Fruit fly (Drosophila melanogaster) whole organism, embryonic: ENCODE results near the gene RhoGDI.

ENCODE experiments used
- Ada2b ChIP-seq: fragments of 200-800 bp; sonication (Bioruptor generic); IDR thresholded peaks from 2 replicates; pipeline ENCODE4 v1.3.6; 2022; ENCODE audit warnings: missing biosample characterization, missing genetic modification characterization
- Adf1 ChIP-seq: fragments of 200-800 bp; sonication (Bioruptor generic); IDR thresholded peaks from 2 replicates; pipeline ENCODE4 v1.3.6; 2022; ENCODE audit warnings: missing biosample characterization, missing genetic modification characterization
- Bteb2 ChIP-seq: fragments of 200-800 bp; sonication (Bioruptor generic); optimal IDR thresholded peaks from 2 replicates; lab custom pipeline; 2016; ENCODE audit warnings: missing biosample characterization, missing genetic modification characterization
- CG1024 ChIP-seq: fragments of 200-800 bp; sonication (Bioruptor generic); IDR thresholded peaks from 2 replicates; pipeline ENCODE4 v1.3.6; 2022; ENCODE audit warnings: missing biosample characterization, missing genetic modification characterization
- CG10366 ChIP-seq: fragments of 200-800 bp; sonication (Bioruptor generic); IDR thresholded peaks from 2 replicates; pipeline ENCODE4 v1.3.6; 2022; ENCODE audit warnings: missing biosample characterization, missing genetic modification characterization
- CG10565 ChIP-seq: fragments of 200-800 bp; sonication (Bioruptor generic); optimal IDR thresholded peaks from 3 replicates; lab custom pipeline; 2016; ENCODE audit warnings: missing biosample characterization, mild to moderate bottlenecking, missing genetic modification characterization
- CG11085 ChIP-seq: fragments of 200-800 bp; sonication (Bioruptor generic); IDR thresholded peaks from 2 replicates; pipeline ENCODE4 v1.3.6; 2022; ENCODE audit warnings: missing biosample characterization, missing genetic modification characterization
- CG12155 ChIP-seq: fragments of 200-800 bp; sonication (Bioruptor generic); optimal IDR thresholded peaks from 3 replicates; lab custom pipeline; 2016; ENCODE audit warnings: missing biosample characterization, missing genetic modification characterization
- CG1529 ChIP-seq: fragments of 200-800 bp; sonication (Bioruptor generic); optimal IDR thresholded peaks from 3 replicates; lab custom pipeline; 2018; ENCODE audit warnings: missing biosample characterization, missing genetic modification characterization
- CG16813 ChIP-seq: fragments of 200-800 bp; sonication (Bioruptor generic); IDR thresholded peaks from 3 replicates; pipeline ENCODE4 v1.3.6; 2022; ENCODE audit warnings: missing biosample characterization, missing genetic modification characterization; ENCODE audit not compliant: partially characterized antibody
- CG17802 ChIP-seq: fragments of 200-800 bp; sonication (Bioruptor generic); optimal IDR thresholded peaks from 2 replicates; lab custom pipeline; 2018; ENCODE audit warnings: missing biosample characterization, mild to moderate bottlenecking, missing genetic modification characterization, moderate library complexity
- CG1832 ChIP-seq: fragments of 200-800 bp; sonication (Bioruptor generic); optimal IDR thresholded peaks from 2 replicates; lab custom pipeline; 2017; ENCODE audit warnings: missing biosample characterization, mild to moderate bottlenecking, missing genetic modification characterization, inconsistent platforms
- CG3163 ChIP-seq: fragments of 200-800 bp; sonication (Bioruptor generic); optimal IDR thresholded peaks from 3 replicates; lab custom pipeline; 2016; ENCODE audit warnings: missing biosample characterization, missing genetic modification characterization
- CG3281 ChIP-seq: fragments of 200-800 bp; sonication (Bioruptor generic); optimal IDR thresholded peaks from 3 replicates; lab custom pipeline; 2017; ENCODE audit warnings: missing biosample characterization, mild to moderate bottlenecking, missing genetic modification characterization
- CG42726 ChIP-seq: fragments of 200-800 bp; sonication (Bioruptor generic); IDR thresholded peaks from 2 replicates; pipeline ENCODE4 v1.3.6; 2022; ENCODE audit warnings: missing biosample characterization, missing genetic modification characterization; ENCODE audit not compliant: partially characterized antibody
- CG4854 ChIP-seq: fragments of 200-800 bp; sonication (Bioruptor generic); optimal IDR thresholded peaks from 2 replicates; lab custom pipeline; 2016; ENCODE audit warnings: missing biosample characterization, missing genetic modification characterization, inconsistent platforms
- CG7372 ChIP-seq: fragments of 200-800 bp; sonication (Bioruptor generic); IDR thresholded peaks from 2 replicates; pipeline ENCODE4 v1.3.6; 2022; ENCODE audit warnings: missing biosample characterization, missing genetic modification characterization
- CG7839 ChIP-seq: fragments of 200-800 bp; sonication (Bioruptor generic); optimal IDR thresholded peaks from 3 replicates; lab custom pipeline; 2018; ENCODE audit warnings: missing biosample characterization, mild to moderate bottlenecking, missing genetic modification characterization, moderate library complexity
- CG7963 ChIP-seq: fragments of 200-800 bp; sonication (Bioruptor generic); IDR thresholded peaks from 3 replicates; pipeline ENCODE4 v1.3.6; 2022; ENCODE audit warnings: missing biosample characterization, missing genetic modification characterization; ENCODE audit not compliant: partially characterized antibody
- Dad ChIP-seq: fragments of 200-800 bp; sonication (Bioruptor generic); optimal IDR thresholded peaks from 3 replicates; lab custom pipeline; 2016; ENCODE audit warnings: missing biosample characterization, missing genetic modification characterization
- Doc3 ChIP-seq: fragments of 200-800 bp; sonication (Bioruptor generic); IDR thresholded peaks from 3 replicates; pipeline ENCODE4 v1.3.6; 2022; ENCODE audit warnings: missing biosample characterization, missing genetic modification characterization; ENCODE audit not compliant: partially characterized antibody
- Gug ChIP-seq: fragments of 200-800 bp; sonication (Bioruptor generic); IDR thresholded peaks from 4 replicates; pipeline ENCODE4 v1.3.6; 2022; ENCODE audit warnings: missing biosample characterization, missing genetic modification characterization
- HLH3B ChIP-seq: fragments of 200-800 bp; sonication (Bioruptor generic); IDR thresholded peaks from 2 replicates; pipeline ENCODE4 v1.3.6; 2022; ENCODE audit warnings: missing biosample characterization, missing genetic modification characterization
- NC2α ChIP-seq: fragments of 200-800 bp; sonication (Bioruptor generic); optimal IDR thresholded peaks from 2 replicates; lab custom pipeline; 2016; ENCODE audit warnings: missing biosample characterization, missing genetic modification characterization
- NFAT ChIP-seq: fragments of 200-800 bp; sonication (Bioruptor generic); IDR thresholded peaks from 2 replicates; pipeline ENCODE4 v1.3.6; 2022; ENCODE audit warnings: missing biosample characterization, missing genetic modification characterization
- NK7.1 ChIP-seq: fragments of 200-800 bp; sonication (Bioruptor generic); optimal IDR thresholded peaks from 3 replicates; lab custom pipeline; 2016; ENCODE audit warnings: missing biosample characterization, missing genetic modification characterization
- Oaz ChIP-seq: fragments of 200-800 bp; sonication (Bioruptor generic); IDR thresholded peaks from 2 replicates; pipeline ENCODE4 v1.3.6; 2022; ENCODE audit warnings: missing biosample characterization, missing genetic modification characterization
- PHDP ChIP-seq: fragments of 200-800 bp; sonication (Bioruptor generic); optimal IDR thresholded peaks from 3 replicates; lab custom pipeline; 2018; ENCODE audit warnings: missing biosample characterization, mild to moderate bottlenecking, missing genetic modification characterization, moderate library complexity
- Sin3A ChIP-seq: fragments of >200 bp; optimal IDR thresholded peaks from 2 replicates; lab custom pipeline; 2018
- Sry-β ChIP-seq: fragments of 200-800 bp; sonication (Bioruptor generic); optimal IDR thresholded peaks from 2 replicates; lab custom pipeline; 2018; ENCODE audit warnings: missing biosample characterization, mild to moderate bottlenecking, missing genetic modification characterization, moderate library complexity
- ash1 ChIP-seq: fragments of 200-800 bp; sonication (Bioruptor generic); optimal IDR thresholded peaks from 2 replicates; lab custom pipeline; 2018; ENCODE audit warnings: missing biosample characterization, mild to moderate bottlenecking, missing genetic modification characterization
- ato ChIP-seq: fragments of 200-800 bp; sonication (Bioruptor generic); IDR thresholded peaks from 2 replicates; pipeline ENCODE4 v1.3.6; 2022; ENCODE audit warnings: missing biosample characterization, missing genetic modification characterization; ENCODE audit not compliant: partially characterized antibody
- az2 ChIP-seq: fragments of 200-800 bp; sonication (Bioruptor generic); optimal IDR thresholded peaks from 3 replicates; lab custom pipeline; 2016; ENCODE audit warnings: missing biosample characterization, missing genetic modification characterization
- cad ChIP-seq: fragments of >200 bp; optimal IDR thresholded peaks from 2 replicates; lab custom pipeline; 2017; ENCODE audit warnings: missing biosample characterization, missing genetic modification characterization
- cato ChIP-seq: fragments of 200-800 bp; sonication (Bioruptor generic); optimal IDR thresholded peaks from 2 replicates; lab custom pipeline; 2016; ENCODE audit warnings: missing biosample characterization, missing genetic modification characterization, borderline replicate concordance
- dpn ChIP-seq, 2 experiments: fragments of 200-800 bp; sonication (Bioruptor generic); optimal IDR thresholded peaks; 3 replicates each; lab custom pipeline; 2016; ENCODE audit warnings: missing biosample characterization in 2 of 2, missing genetic modification characterization in 2 of 2
- fu2 ChIP-seq: fragments of 200-800 bp; sonication (Bioruptor generic); optimal IDR thresholded peaks from 2 replicates; lab custom pipeline; 2016; ENCODE audit warnings: missing biosample characterization, missing genetic modification characterization
- gro ChIP-seq: fragments of 200-800 bp; sonication (Bioruptor generic); optimal IDR thresholded peaks from 2 replicates; lab custom pipeline; 2016; ENCODE audit warnings: missing biosample characterization, missing genetic modification characterization
- gsb ChIP-seq: fragments of 200-800 bp; sonication (Bioruptor generic); IDR thresholded peaks from 2 replicates; pipeline ENCODE4 v1.3.6; 2022; ENCODE audit warnings: missing biosample characterization, missing genetic modification characterization
- hbn ChIP-seq: fragments of 200-800 bp; sonication (Bioruptor generic); IDR thresholded peaks from 2 replicates; pipeline ENCODE4 v1.3.6; 2022; ENCODE audit warnings: missing biosample characterization, missing genetic modification characterization; ENCODE audit not compliant: partially characterized antibody
- kah ChIP-seq: fragments of 200-800 bp; sonication (Bioruptor generic); optimal IDR thresholded peaks from 2 replicates; lab custom pipeline; 2018; ENCODE audit warnings: missing biosample characterization, mild to moderate bottlenecking, missing genetic modification characterization
- kni ChIP-seq: fragments of 200-800 bp; sonication (Bioruptor generic); optimal IDR thresholded peaks from 3 replicates; lab custom pipeline; 2017; ENCODE audit warnings: mild to moderate bottlenecking, missing biosample characterization, missing genetic modification reagents, missing genetic modification characterization
- oc ChIP-seq: fragments of 200-800 bp; sonication (Bioruptor generic); optimal IDR thresholded peaks from 2 replicates; lab custom pipeline; 2018; ENCODE audit warnings: missing biosample characterization, mild to moderate bottlenecking, missing genetic modification characterization, moderate library complexity
- onecut ChIP-seq: fragments of 200-800 bp; sonication (Bioruptor generic); IDR thresholded peaks from 2 replicates; pipeline ENCODE4 v1.3.6; 2022; ENCODE audit warnings: missing biosample characterization, missing genetic modification characterization
- ro ChIP-seq: fragments of 200-800 bp; sonication (Bioruptor generic); IDR thresholded peaks from 2 replicates; pipeline ENCODE4 v1.3.6; 2022; ENCODE audit warnings: missing biosample characterization, missing genetic modification characterization
- tna ChIP-seq: fragments of 200-800 bp; sonication (Bioruptor generic); IDR thresholded peaks from 2 replicates; pipeline ENCODE4 v1.3.6; 2022; ENCODE audit warnings: missing biosample characterization, missing genetic modification characterization; ENCODE audit not compliant: partially characterized antibody
- tx ChIP-seq: fragments of 200-800 bp; sonication (Bioruptor generic); optimal IDR thresholded peaks from 2 replicates; lab custom pipeline; 2016; ENCODE audit warnings: missing biosample characterization, missing genetic modification characterization
- unpg ChIP-seq: fragments of 200-800 bp; sonication (Bioruptor generic); optimal IDR thresholded peaks from 3 replicates; lab custom pipeline; 2018; ENCODE audit warnings: missing biosample characterization, mild to moderate bottlenecking, missing genetic modification characterization, moderate library complexity
- vfl ChIP-seq: fragments of 200-800 bp; sonication (Bioruptor generic); optimal IDR thresholded peaks from 2 replicates; lab custom pipeline; 2016; ENCODE audit warnings: missing biosample characterization, missing genetic modification characterization

RhoGDI gene

DNA sequence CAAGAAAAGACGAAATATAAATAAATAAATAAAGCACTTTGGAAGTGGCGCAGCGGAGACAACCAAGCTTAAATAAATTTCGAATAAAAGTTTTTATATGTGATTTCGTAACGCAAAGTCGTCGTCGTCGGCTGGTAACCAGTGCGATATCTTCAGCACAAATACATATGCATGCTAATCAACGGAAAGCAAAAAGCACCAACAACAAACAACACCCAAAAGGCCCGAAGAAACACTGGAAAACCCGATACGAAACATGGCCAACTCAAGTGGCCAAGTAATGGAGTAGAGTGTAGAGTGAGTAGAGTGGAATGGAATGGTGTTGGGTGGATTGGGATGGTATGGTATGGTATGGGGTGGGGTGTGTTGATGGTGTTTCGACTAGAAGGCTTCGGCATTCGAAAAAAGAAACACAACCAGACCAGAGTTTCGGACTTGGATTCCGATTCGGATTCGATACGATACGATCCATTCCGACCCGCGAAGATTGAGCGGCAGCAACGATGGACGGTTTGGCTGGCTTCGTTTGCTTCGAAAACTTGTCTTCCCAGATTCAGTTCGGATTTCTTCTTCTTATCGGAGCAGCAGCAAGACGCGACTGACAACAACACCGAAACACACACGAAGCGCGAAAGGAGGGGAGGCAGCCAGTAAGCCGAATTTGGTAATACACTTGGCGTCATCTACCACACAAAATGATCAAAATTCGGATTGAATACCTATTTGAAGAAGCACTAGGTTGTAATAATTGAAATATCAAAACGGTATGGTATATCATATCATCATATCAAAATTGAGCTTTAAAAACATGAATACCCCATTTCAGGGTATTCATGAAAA is 25.8 kb upstream of the RhoGDI start (continued):
- TF ChIP-seq onecut, result peak; percentile 73
- TF ChIP-seq Sin3A (lab: Kevin White, UChicago), result no peak
- 0 out of 3 replicates have a peak, but pooled peaks have one; percentile 8 for TF ChIP-seq Doc3
- TF ChIP-seq CG42726 (GFP tag; lab: Robert Waterston, UW), result no peak
- peak; percentile 65 for TF ChIP-seq CG17802 (tag; lab: Kevin White, UChicago)
- TF ChIP-seq cato (GFP tag; lab: Kevin White, UChicago), result peak; percentile 79
- peak; percentile 95 for TF ChIP-seq az2 (GFP tag; lab: Kevin White, UChicago)
- TF ChIP-seq unpg (GFP tag; lab: Kevin White, UChicago), result peak; percentile 96
- peak; percentile 96 for TF ChIP-seq tx (GFP tag; lab: Kevin White, UChicago)
- peak; percentile 97 for TF ChIP-seq CG7839 (tag; lab: Kevin White, UChicago)
- no peak for TF ChIP-seq CG7963 (GFP tag; lab: Robert Waterston, UW)
- TF ChIP-seq CG11085 (GFP tag; lab: Robert Waterston, UW), result peak; percentile 91
- TF ChIP-seq NC2α (GFP tag; lab: Kevin White, UChicago), result peak; percentile 90
- TF ChIP-seq PHDP, result peak; percentile 95
- peak; percentile 77 for TF ChIP-seq Ada2b
- TF ChIP-seq CG1529 (GFP tag; lab: Kevin White, UChicago), result peak; percentile 84
- TF ChIP-seq CG3281 (GFP tag; lab: Kevin White, UChicago), result peak; percentile 94
- TF ChIP-seq gro (GFP tag; lab: Kevin White, UChicago), result peak; percentile 86
- peak; percentile 94 for TF ChIP-seq gsb
- peak; percentile 54; the same call in 1 of the 2 replicates for TF ChIP-seq CG1024 (GFP tag; lab: Robert Waterston, UW)
- TF ChIP-seq HLH3B (GFP tag; lab: Robert Waterston, UW), result peak; percentile 96
- peak; percentile 89 for TF ChIP-seq Oaz (GFP tag; lab: Robert Waterston, UW)
- peak; percentile 78 for TF ChIP-seq Adf1 (GFP tag; lab: Robert Waterston, UW)
- peak; percentile 95 for TF ChIP-seq Gug (GFP tag; lab: Robert Waterston, UW)
- peak; percentile 96 for TF ChIP-seq Bteb2 (GFP tag; lab: Kevin White, UChicago)
- TF ChIP-seq CG16813, result no peak
- TF ChIP-seq CG10565 (GFP tag; lab: Kevin White, UChicago), result peak; percentile 19
- no peak for TF ChIP-seq tna (GFP tag; lab: Robert Waterston, UW)
- TF ChIP-seq CG7372 (GFP tag; lab: Robert Waterston, UW), result peak; percentile 77
- TF ChIP-seq Sry-β (GFP tag; lab: Kevin White, UChicago), result peak; percentile 57
- TF ChIP-seq cad, result no peak
- peak; percentile 95 for TF ChIP-seq fu2 (GFP tag; lab: Kevin White, UChicago)
- no peak for TF ChIP-seq ato (GFP tag; lab: Robert Waterston, UW)
- no peak; the same call in 1 of the 2 replicates for TF ChIP-seq ro
- TF ChIP-seq ash1 (GFP tag; lab: Kevin White, UChicago), result peak; percentile 80
- peak; percentile 90 to 97 for TF ChIP-seq dpn (GFP tag; optimal IDR thresholded peaks at IDR 0.05; lab: Kevin White, UChicago)
- peak; percentile 75 for TF ChIP-seq kah (GFP tag; lab: Kevin White, UChicago)
- no peak for TF ChIP-seq kni
- no peak for TF ChIP-seq CG1832
- TF ChIP-seq CG12155 (GFP tag; lab: Kevin White, UChicago), result peak; percentile 95
- peak; percentile 92 for TF ChIP-seq NK7.1 (GFP tag; lab: Kevin White, UChicago)
- TF ChIP-seq CG3163 (GFP tag; lab: Kevin White, UChicago), result peak; percentile 84
- peak; percentile 94 for TF ChIP-seq CG10366 (GFP tag; lab: Robert Waterston, UW)
- peak; percentile 93 for TF ChIP-seq vfl (GFP tag; lab: Kevin White, UChicago)
- peak; percentile 92 for TF ChIP-seq oc (tag; lab: Kevin White, UChicago)
- TF ChIP-seq NFAT (GFP tag; lab: Robert Waterston, UW), result peak; percentile 92
- peak; percentile 86 for TF ChIP-seq Dad (GFP tag; lab: Kevin White, UChicago)
- TF ChIP-seq hbn (GFP tag; lab: Robert Waterston, UW), result no peak
- peak; percentile 79 for TF ChIP-seq CG4854 (GFP tag; lab: Kevin White, UChicago)
